Worm (Caenorhabditis elegans) whole organism, L2 larva: Measurements from ENCODE around the gene T27A10.2.

Source experiments
- C34F6.9 ChIP-seq: fragments of 150-350 bp; optimal IDR thresholded peaks from 2 replicates; lab custom pipeline; 2014; ENCODE audit warnings: missing biosample characterization, missing genetic modification characterization
- F13H6.1 ChIP-seq: sonication (generic microtip); optimal IDR thresholded peaks from 2 replicates; lab custom pipeline; 2016; ENCODE audit warnings: missing genetic modification characterization, missing compliant biosample characterization
- R02D3.7 ChIP-seq: fragments of 150-350 bp; optimal IDR thresholded peaks from 2 replicates; lab custom pipeline; 2014; ENCODE audit warnings: missing biosample characterization, missing genetic modification characterization
- Y55F3AM.14 ChIP-seq: fragments of 200-800 bp; sonication (Bioruptor generic); optimal IDR thresholded peaks from 2 replicates; lab custom pipeline; 2018; ENCODE audit warnings: mild to moderate bottlenecking, missing genetic modification characterization, missing compliant biosample characterization
- ZK546.5 ChIP-seq: sonication (generic microtip); optimal IDR thresholded peaks from 2 replicates; lab custom pipeline; 2017; ENCODE audit warnings: missing biosample characterization, missing genetic modification characterization
- alr-1 ChIP-seq: fragments of 150-350 bp; optimal IDR thresholded peaks from 2 replicates; lab custom pipeline; 2014; ENCODE audit warnings: missing biosample characterization, missing genetic modification characterization
- aly-2 ChIP-seq: fragments of 150-350 bp; optimal IDR thresholded peaks from 2 replicates; lab custom pipeline; 2014; ENCODE audit warnings: missing biosample characterization, missing genetic modification characterization
- ama-1 ChIP-seq: fragments of 150-350 bp; optimal IDR thresholded peaks from 2 replicates; lab custom pipeline; 2018; ENCODE audit warnings: inconsistent platforms
- blmp-1 ChIP-seq: sonication (generic microtip); optimal IDR thresholded peaks from 2 replicates; lab custom pipeline; 2017; ENCODE audit warnings: missing genetic modification characterization, mild to moderate bottlenecking, missing compliant biosample characterization, antibody characterized with exemption, moderate library complexity; ENCODE audit not compliant: insufficient read depth
- ceh-16 ChIP-seq: fragments of 150-350 bp; optimal IDR thresholded peaks from 2 replicates; lab custom pipeline; 2014; ENCODE audit warnings: missing biosample characterization, missing genetic modification characterization
- ceh-82 ChIP-seq: fragments of 150-350 bp; optimal IDR thresholded peaks from 2 replicates; lab custom pipeline; 2014; ENCODE audit warnings: missing biosample characterization, missing genetic modification characterization
- crh-2 ChIP-seq: sonication (generic microtip); optimal IDR thresholded peaks from 2 replicates; lab custom pipeline; 2017; ENCODE audit warnings: missing biosample characterization, missing genetic modification characterization
- dmd-4 ChIP-seq: sonication (generic microtip); optimal IDR thresholded peaks from 2 replicates; lab custom pipeline; 2017; ENCODE audit warnings: missing biosample characterization, missing genetic modification characterization
- egl-27 ChIP-seq: sonication (generic microtip); optimal IDR thresholded peaks from 3 replicates; lab custom pipeline; 2017; ENCODE audit warnings: missing biosample characterization, missing genetic modification reagents, missing genetic modification characterization
- elt-1 ChIP-seq: fragments of 150-350 bp; optimal IDR thresholded peaks from 2 replicates; lab custom pipeline; 2014; ENCODE audit warnings: missing biosample characterization, missing genetic modification characterization
- elt-3 ChIP-seq: sonication (generic microtip); optimal IDR thresholded peaks from 2 replicates; lab custom pipeline; 2017; ENCODE audit warnings: missing biosample characterization, missing genetic modification characterization
- fos-1 ChIP-seq: fragments of 150-350 bp; optimal IDR thresholded peaks from 2 replicates; lab custom pipeline; 2014; ENCODE audit warnings: missing biosample characterization, missing genetic modification characterization
- gmeb-1 ChIP-seq: fragments of 150-350 bp; optimal IDR thresholded peaks from 2 replicates; lab custom pipeline; 2014; ENCODE audit warnings: missing biosample characterization, missing genetic modification characterization
- lin-11 ChIP-seq: fragments of 150-350 bp; sonication (generic microtip); optimal IDR thresholded peaks from 2 replicates; lab custom pipeline; 2014; ENCODE audit warnings: missing biosample characterization, missing genetic modification characterization, inconsistent platforms, mixed read lengths
- lin-13 ChIP-seq: fragments of 150-350 bp; optimal IDR thresholded peaks from 2 replicates; lab custom pipeline; 2014; ENCODE audit warnings: missing biosample characterization, missing genetic modification reagents, missing genetic modification characterization
- lin-39 ChIP-seq: fragments of 150-350 bp; optimal IDR thresholded peaks from 2 replicates; lab custom pipeline; 2014; ENCODE audit warnings: missing biosample characterization, missing genetic modification reagents, missing genetic modification characterization
- lsy-2 ChIP-seq, 2 experiments: fragments of 150-350 bp in 1 of 2; sonication (generic microtip) in 1 of 2; optimal IDR thresholded peaks; 2 replicates each; lab custom pipeline; 2014 to 2017; ENCODE audit warnings: missing biosample characterization in 2 of 2, missing genetic modification characterization in 2 of 2
- mab-5 ChIP-seq: fragments of 150-350 bp; optimal IDR thresholded peaks from 2 replicates; lab custom pipeline; 2014; ENCODE audit warnings: missing biosample characterization, missing genetic modification characterization
- mbf-1 ChIP-seq: sonication (generic microtip); optimal IDR thresholded peaks from 2 replicates; lab custom pipeline; 2017; ENCODE audit warnings: missing biosample characterization, missing genetic modification characterization
- mdl-1 ChIP-seq, 2 experiments: fragments of 150-350 bp in 1 of 2; sonication (generic microtip) in 1 of 2; optimal IDR thresholded peaks; 2 replicates each; lab custom pipeline; 2017; ENCODE audit warnings: missing biosample characterization in 2 of 2, missing genetic modification characterization in 2 of 2
- nhr-10 ChIP-seq: sonication (generic microtip); optimal IDR thresholded peaks from 2 replicates; lab custom pipeline; 2017; ENCODE audit warnings: missing biosample characterization, missing genetic modification characterization
- nhr-11 ChIP-seq: fragments of 150-350 bp; optimal IDR thresholded peaks from 2 replicates; lab custom pipeline; 2014; ENCODE audit warnings: missing biosample characterization, missing genetic modification characterization
- nhr-12 ChIP-seq: fragments of 150-350 bp; optimal IDR thresholded peaks from 2 replicates; lab custom pipeline; 2014; ENCODE audit warnings: missing biosample characterization, missing genetic modification characterization
- nhr-129 ChIP-seq: fragments of 150-350 bp; optimal IDR thresholded peaks from 2 replicates; lab custom pipeline; 2014; ENCODE audit warnings: missing biosample characterization, missing genetic modification characterization
- nhr-21 ChIP-seq: fragments of 150-350 bp; optimal IDR thresholded peaks from 2 replicates; lab custom pipeline; 2014; ENCODE audit warnings: missing biosample characterization, missing genetic modification characterization
- nhr-23 ChIP-seq: fragments of 150-350 bp; optimal IDR thresholded peaks from 2 replicates; lab custom pipeline; 2014; ENCODE audit warnings: missing biosample characterization, missing genetic modification reagents, missing genetic modification characterization
- nhr-237 ChIP-seq: fragments of 150-350 bp; optimal IDR thresholded peaks from 2 replicates; lab custom pipeline; 2014; ENCODE audit warnings: missing biosample characterization, missing genetic modification characterization
- nhr-25 ChIP-seq: fragments of 150-350 bp; sonication (generic microtip); optimal IDR thresholded peaks from 3 replicates; lab custom pipeline; 2014; ENCODE audit warnings: missing biosample characterization, missing genetic modification characterization
- nhr-6 ChIP-seq: fragments of 150-350 bp; optimal IDR thresholded peaks from 2 replicates; lab custom pipeline; 2014; ENCODE audit warnings: missing biosample characterization, missing genetic modification characterization
- nhr-77 ChIP-seq: fragments of 150-350 bp; optimal IDR thresholded peaks from 2 replicates; lab custom pipeline; 2014; ENCODE audit warnings: missing biosample characterization, missing genetic modification characterization
- peb-1 ChIP-seq: fragments of 150-350 bp; optimal IDR thresholded peaks from 2 replicates; lab custom pipeline; 2014; ENCODE audit warnings: missing biosample characterization, missing genetic modification characterization
- sem-4 ChIP-seq: fragments of 150-350 bp; optimal IDR thresholded peaks from 2 replicates; lab custom pipeline; 2014; ENCODE audit warnings: missing biosample characterization, missing genetic modification reagents, missing genetic modification characterization
- skn-1 ChIP-seq: sonication (generic microtip); optimal IDR thresholded peaks from 2 replicates; lab custom pipeline; 2017; ENCODE audit warnings: missing biosample characterization, missing genetic modification characterization
- sma-3 ChIP-seq: sonication (generic microtip); optimal IDR thresholded peaks from 2 replicates; lab custom pipeline; 2016; ENCODE audit warnings: missing genetic modification reagents, missing genetic modification characterization, missing compliant biosample characterization
- sma-9 ChIP-seq, 2 experiments: fragments of 150-350 bp in 1 of 2; sonication (generic microtip) in 1 of 2; optimal IDR thresholded peaks; 2 replicates each; lab custom pipeline; 2014 to 2016; ENCODE audit warnings: missing genetic modification characterization in 2 of 2, mild to moderate bottlenecking in 1 of 2, missing biosample characterization in 1 of 2, missing compliant biosample characterization in 1 of 2, missing genetic modification reagents in 1 of 2, moderate library complexity in 1 of 2
- snpc-4 ChIP-seq: fragments of 150-350 bp; optimal IDR thresholded peaks from 2 replicates; lab custom pipeline; 2014; ENCODE audit warnings: missing biosample characterization, missing genetic modification characterization
- unc-39 ChIP-seq: fragments of 150-350 bp; optimal IDR thresholded peaks from 2 replicates; lab custom pipeline; 2014; ENCODE audit warnings: missing biosample characterization, missing genetic modification characterization
- unc-55 ChIP-seq: fragments of 150-350 bp; sonication (generic microtip); optimal IDR thresholded peaks from 3 replicates; lab custom pipeline; 2014; ENCODE audit warnings: missing biosample characterization, missing genetic modification reagents, missing genetic modification characterization
- unc-62 ChIP-seq: fragments of 150-350 bp; optimal IDR thresholded peaks from 2 replicates; lab custom pipeline; 2014; ENCODE audit warnings: missing biosample characterization, missing genetic modification reagents, missing genetic modification characterization
- zag-1 ChIP-seq: fragments of 150-350 bp; optimal IDR thresholded peaks from 2 replicates; lab custom pipeline; 2014; ENCODE audit warnings: missing biosample characterization, missing genetic modification characterization
- ztf-1 ChIP-seq: fragments of 200-800 bp; sonication (Bioruptor generic); conservative IDR thresholded peaks from 2 replicates; pipeline ENCODE4 v1.3.6; 2022; ENCODE audit warnings: missing genetic modification characterization, missing compliant biosample characterization
- ztf-11 ChIP-seq: sonication (generic microtip); optimal IDR thresholded peaks from 2 replicates; lab custom pipeline; 2017; ENCODE audit warnings: missing biosample characterization, missing genetic modification characterization
- ztf-4 ChIP-seq: fragments of 150-350 bp; optimal IDR thresholded peaks from 2 replicates; lab custom pipeline; 2014; ENCODE audit warnings: missing biosample characterization, missing genetic modification characterization

T27A10.2 gene

ce11 chrX:3540861-3541260, 44.9 kb upstream of the T27A10.2 start:
- TF ChIP-seq nhr-11 (tag; lab: Kevin White, UChicago) = no peak
- peak; percentile 44 for TF ChIP-seq sem-4 (tag; lab: Kevin White, UChicago)
- no peak for TF ChIP-seq peb-1 (tag; lab: Kevin White, UChicago)
- TF ChIP-seq egl-27 (tag; lab: Kevin White, UChicago) = no peak
- TF ChIP-seq nhr-10 (tag; lab: Kevin White, UChicago) = no peak
- peak; percentile 21 for TF ChIP-seq lin-11 (tag; lab: Kevin White, UChicago)
- no peak for TF ChIP-seq lin-39 (tag; lab: Kevin White, UChicago)
- no peak for TF ChIP-seq nhr-12 (tag; lab: Kevin White, UChicago)
- peak; percentile 32 for TF ChIP-seq nhr-25 (tag; lab: Kevin White, UChicago)
- no peak for TF ChIP-seq nhr-6 (tag; lab: Kevin White, UChicago)
- TF ChIP-seq dmd-4 (tag; lab: Kevin White, UChicago) = no peak
- TF ChIP-seq snpc-4 = no peak
- no peak for TF ChIP-seq zag-1 (tag; lab: Kevin White, UChicago)
- no peak for TF ChIP-seq ceh-82 (tag; lab: Kevin White, UChicago)
- TF ChIP-seq unc-39 (tag; lab: Kevin White, UChicago) = no peak
- TF ChIP-seq ZK546.5 (tag; lab: Kevin White, UChicago) = no peak
- TF ChIP-seq elt-3 (tag; lab: Kevin White, UChicago) = no peak
- TF ChIP-seq mbf-1 (tag; lab: Kevin White, UChicago) = no peak
- no peak for TF ChIP-seq alr-1 (tag; lab: Kevin White, UChicago)
- no peak for TF ChIP-seq nhr-237 (tag; lab: Kevin White, UChicago)
- no peak for TF ChIP-seq nhr-77 (tag; lab: Kevin White, UChicago)
- TF ChIP-seq unc-55 (GFP tag; lab: Kevin White, UChicago) = peak; percentile 54
- TF ChIP-seq mdl-1 (tag; optimal IDR thresholded peaks at IDR 0.05; lab: Kevin White, UChicago) = no peak
- no peak for TF ChIP-seq skn-1 (tag; lab: Kevin White, UChicago)
- TF ChIP-seq blmp-1 (tag; lab: Kevin White, UChicago) = peak; percentile 21
- no peak for TF ChIP-seq lin-13 (GFP tag; lab: Kevin White, UChicago)
- TF ChIP-seq unc-62 (GFP tag; lab: Kevin White, UChicago) = no peak
- no peak for TF ChIP-seq crh-2
- TF ChIP-seq elt-1 (tag; lab: Kevin White, UChicago) = no peak
- TF ChIP-seq ztf-4 = no peak
- no peak for TF ChIP-seq Y55F3AM.14 (GFP tag; lab: Kevin White, UChicago)
- TF ChIP-seq nhr-21 = no peak
- TF ChIP-seq ama-1 (lab: Kevin White, UChicago) = peak; percentile 77
- no peak for TF ChIP-seq aly-2 (tag; lab: Kevin White, UChicago)
- no peak for TF ChIP-seq mab-5
- TF ChIP-seq ceh-16 = no peak
- no peak for TF ChIP-seq ztf-1 (GFP tag; lab: Robert Waterston, UW)
- peak; percentile 10 for TF ChIP-seq sma-3 (GFP tag; lab: Kevin White, UChicago)
- TF ChIP-seq sma-9 (GFP tag; optimal IDR thresholded peaks at IDR 0.05; lab: Kevin White, UChicago) = peak; percentile 11
- no peak for TF ChIP-seq sma-9 (tag; optimal IDR thresholded peaks at IDR 0.05; lab: Kevin White, UChicago)
- no peak for TF ChIP-seq fos-1 (tag; lab: Kevin White, UChicago)
- TF ChIP-seq nhr-23 = no peak
- no peak for TF ChIP-seq gmeb-1
- peak; percentile 63 for TF ChIP-seq F13H6.1 (tag; lab: Kevin White, UChicago)
- peak; percentile 67 for TF ChIP-seq nhr-129 (tag; lab: Kevin White, UChicago)
- no peak for TF ChIP-seq R02D3.7 (tag; lab: Kevin White, UChicago)
- TF ChIP-seq ztf-11 = no peak
- peak in 1 of 2 experiments; percentile 47 for TF ChIP-seq lsy-2 (tag; optimal IDR thresholded peaks at IDR 0.05; lab: Kevin White, UChicago)
- TF ChIP-seq C34F6.9 = peak; percentile 60
